Worm (Caenorhabditis elegans) whole organism, L3 larva: ENCODE data around the gene klp-3.
A peak's percentile ranks its signal among the peaks of the same experiment; 100 is the strongest.

Source experiments
- R02D3.7 ChIP-seq: fragments of 150-350 bp; optimal IDR thresholded peaks from 2 replicates; lab custom pipeline; 2014; ENCODE audit warnings: missing biosample characterization, missing genetic modification characterization
- aly-2 ChIP-seq: fragments of 150-350 bp; optimal IDR thresholded peaks from 2 replicates; lab custom pipeline; 2014; ENCODE audit warnings: missing biosample characterization, missing genetic modification characterization
- ama-1 ChIP-seq: fragments of 150-350 bp; optimal IDR thresholded peaks from 2 replicates; lab custom pipeline; 2018
- ceh-16 ChIP-seq: sonication (generic microtip); optimal IDR thresholded peaks from 2 replicates; lab custom pipeline; 2017; ENCODE audit warnings: missing biosample characterization, missing genetic modification characterization
- ceh-28 ChIP-seq: fragments of 150-350 bp; optimal IDR thresholded peaks from 2 replicates; lab custom pipeline; 2014; ENCODE audit warnings: missing biosample characterization, missing genetic modification reagents, missing genetic modification characterization
- ceh-82 ChIP-seq: fragments of 150-350 bp; optimal IDR thresholded peaks from 2 replicates; lab custom pipeline; 2014; ENCODE audit warnings: missing biosample characterization, missing genetic modification characterization
- ceh-9 ChIP-seq: sonication (generic microtip); optimal IDR thresholded peaks from 2 replicates; lab custom pipeline; 2018; ENCODE audit warnings: missing biosample characterization, missing genetic modification characterization
- egl-27 ChIP-seq: sonication (generic microtip); optimal IDR thresholded peaks from 4 replicates; lab custom pipeline; 2017; ENCODE audit warnings: missing biosample characterization, missing genetic modification reagents, missing genetic modification characterization
- egl-5 ChIP-seq: fragments of 150-350 bp; optimal IDR thresholded peaks from 2 replicates; lab custom pipeline; 2017; ENCODE audit warnings: missing biosample characterization, missing genetic modification reagents, missing genetic modification characterization, inconsistent platforms
- elt-1 ChIP-seq: fragments of 150-350 bp; optimal IDR thresholded peaks from 2 replicates; lab custom pipeline; 2014; ENCODE audit warnings: missing biosample characterization, missing genetic modification characterization
- elt-2 ChIP-seq: sonication (generic microtip); optimal IDR thresholded peaks from 2 replicates; lab custom pipeline; 2016; ENCODE audit warnings: missing genetic modification reagents, mild to moderate bottlenecking, missing genetic modification characterization, missing compliant biosample characterization
- elt-3 ChIP-seq, 3 experiments: fragments of 150-350 bp in 1 of 3; sonication (generic microtip) in 2 of 3; optimal IDR thresholded peaks; 2 replicates in 2 of 3; 4 replicates in 1 of 3; lab custom pipeline; 2014 to 2017; ENCODE audit warnings: missing biosample characterization in 3 of 3, missing genetic modification characterization in 3 of 3
- fkh-10 ChIP-seq: sonication (generic microtip); optimal IDR thresholded peaks from 2 replicates; lab custom pipeline; 2017; ENCODE audit warnings: missing biosample characterization, missing genetic modification reagents, missing genetic modification characterization
- fkh-2 ChIP-seq: fragments of 150-350 bp; optimal IDR thresholded peaks from 2 replicates; lab custom pipeline; 2014; ENCODE audit warnings: missing biosample characterization, missing genetic modification reagents, missing genetic modification characterization
- fos-1 ChIP-seq: fragments of 150-350 bp; optimal IDR thresholded peaks from 2 replicates; lab custom pipeline; 2014; ENCODE audit warnings: missing biosample characterization, missing genetic modification characterization
- hmg-11 ChIP-seq: sonication (generic microtip); optimal IDR thresholded peaks from 2 replicates; lab custom pipeline; 2016; ENCODE audit warnings: missing genetic modification characterization, missing compliant biosample characterization
- jun-1 ChIP-seq: fragments of 150-350 bp; optimal IDR thresholded peaks from 2 replicates; lab custom pipeline; 2014; ENCODE audit warnings: missing biosample characterization, missing genetic modification reagents, missing genetic modification characterization
- lin-15B ChIP-seq: fragments of 150-350 bp; optimal IDR thresholded peaks from 2 replicates; lab custom pipeline; 2014; ENCODE audit warnings: missing biosample characterization, missing genetic modification characterization
- lsy-12 ChIP-seq: sonication (generic microtip); optimal IDR thresholded peaks from 2 replicates; lab custom pipeline; 2016; ENCODE audit warnings: mild to moderate bottlenecking, missing genetic modification characterization, missing compliant biosample characterization
- mdl-1 ChIP-seq: fragments of 150-350 bp; optimal IDR thresholded peaks from 2 replicates; lab custom pipeline; 2014; ENCODE audit warnings: missing biosample characterization, missing genetic modification characterization
- mml-1 ChIP-seq: fragments of 150-350 bp; sonication (generic microtip); optimal IDR thresholded peaks from 3 replicates; lab custom pipeline; 2014; ENCODE audit warnings: missing biosample characterization, missing genetic modification characterization
- nfya-1 ChIP-seq: sonication (generic microtip); optimal IDR thresholded peaks from 2 replicates; lab custom pipeline; 2017; ENCODE audit warnings: missing genetic modification characterization, mild to moderate bottlenecking, missing compliant biosample characterization, antibody characterized with exemption, moderate library complexity; ENCODE audit not compliant: insufficient read depth
- nhr-12 ChIP-seq: fragments of 150-350 bp; optimal IDR thresholded peaks from 2 replicates; lab custom pipeline; 2014; ENCODE audit warnings: missing biosample characterization, missing genetic modification characterization
- nhr-23 ChIP-seq: fragments of 150-350 bp; optimal IDR thresholded peaks from 2 replicates; lab custom pipeline; 2014; ENCODE audit warnings: missing biosample characterization, missing genetic modification reagents, missing genetic modification characterization
- nhr-237 ChIP-seq: fragments of 150-350 bp; optimal IDR thresholded peaks from 2 replicates; lab custom pipeline; 2014; ENCODE audit warnings: missing biosample characterization, missing genetic modification characterization
- nhr-25 ChIP-seq: sonication (generic microtip); optimal IDR thresholded peaks from 2 replicates; lab custom pipeline; 2017; ENCODE audit warnings: missing biosample characterization, missing genetic modification characterization
- nhr-28 ChIP-seq: fragments of 150-350 bp; optimal IDR thresholded peaks from 2 replicates; lab custom pipeline; 2014; ENCODE audit warnings: missing biosample characterization, missing genetic modification characterization
- nhr-43 ChIP-seq: sonication (generic microtip); optimal IDR thresholded peaks from 2 replicates; lab custom pipeline; 2016; ENCODE audit warnings: mild to moderate bottlenecking, missing genetic modification characterization, missing compliant biosample characterization; ENCODE audit not compliant: poor library complexity, severe bottlenecking
- nhr-67 ChIP-seq: fragments of 150-350 bp; optimal IDR thresholded peaks from 2 replicates; lab custom pipeline; 2014; ENCODE audit warnings: missing biosample characterization, missing genetic modification characterization
- nhr-76 ChIP-seq: fragments of 150-350 bp; sonication (generic microtip); optimal IDR thresholded peaks from 5 replicates; lab custom pipeline; 2014; ENCODE audit warnings: missing biosample characterization, missing genetic modification characterization
- pha-4 ChIP-seq: fragments of 150-350 bp; optimal IDR thresholded peaks from 2 replicates; lab custom pipeline; 2014; ENCODE audit warnings: missing biosample characterization, missing genetic modification reagents, missing genetic modification characterization
- pqm-1 ChIP-seq: fragments of 150-350 bp; optimal IDR thresholded peaks from 2 replicates; lab custom pipeline; 2017; ENCODE audit warnings: missing biosample characterization, missing genetic modification characterization, inconsistent platforms
- sea-2 ChIP-seq: fragments of 150-350 bp; sonication (generic microtip); optimal IDR thresholded peaks from 4 replicates; lab custom pipeline; 2014; ENCODE audit warnings: missing biosample characterization, missing genetic modification reagents, missing genetic modification characterization
- snpc-4 ChIP-seq: fragments of 150-350 bp; optimal IDR thresholded peaks from 2 replicates; lab custom pipeline; 2014; ENCODE audit warnings: missing biosample characterization, missing genetic modification characterization
- tbx-2 ChIP-seq: sonication (generic microtip); optimal IDR thresholded peaks from 2 replicates; lab custom pipeline; 2016; ENCODE audit warnings: mild to moderate bottlenecking, missing genetic modification characterization, missing compliant biosample characterization
- unc-39 ChIP-seq: sonication (generic microtip); optimal IDR thresholded peaks from 4 replicates; lab custom pipeline; 2017; ENCODE audit warnings: missing biosample characterization, missing genetic modification characterization
- ztf-4 ChIP-seq: fragments of 150-350 bp; optimal IDR thresholded peaks from 2 replicates; lab custom pipeline; 2014; ENCODE audit warnings: missing biosample characterization, missing genetic modification characterization

The klp-3 gene

ce11 chrII:7814915-7815314 lies 27.2 kb upstream of the klp-3 start:
- peak; percentile 39 for TF ChIP-seq pha-4 (tag; lab: Kevin White, UChicago)
- no peak for TF ChIP-seq nhr-28 (tag; lab: Kevin White, UChicago)
- no peak for TF ChIP-seq jun-1 (tag; lab: Kevin White, UChicago)
- peak; percentile 50 for TF ChIP-seq pqm-1
- TF ChIP-seq nhr-67: no peak
- no peak for TF ChIP-seq elt-1 (tag; lab: Kevin White, UChicago)
- TF ChIP-seq nhr-23 (tag; lab: Kevin White, UChicago): no peak
- no peak for TF ChIP-seq ceh-28 (tag; lab: Kevin White, UChicago)
- no peak for TF ChIP-seq ama-1 (lab: Kevin White, UChicago)
- TF ChIP-seq sea-2 (GFP tag; lab: Kevin White, UChicago): no peak
- no peak for TF ChIP-seq R02D3.7 (tag; lab: Kevin White, UChicago)
- TF ChIP-seq nhr-43 (tag; lab: Kevin White, UChicago): no peak
- TF ChIP-seq elt-3 (tag; optimal IDR thresholded peaks at IDR 0.05; lab: Kevin White, UChicago): no peak
- peak; percentile 89 for TF ChIP-seq elt-2 (tag; lab: Kevin White, UChicago)
- TF ChIP-seq nhr-76: no peak
- TF ChIP-seq fos-1 (tag; lab: Kevin White, UChicago): no peak
- TF ChIP-seq fkh-2: no peak
- TF ChIP-seq snpc-4 (tag; lab: Kevin White, UChicago): no peak

DNA sequence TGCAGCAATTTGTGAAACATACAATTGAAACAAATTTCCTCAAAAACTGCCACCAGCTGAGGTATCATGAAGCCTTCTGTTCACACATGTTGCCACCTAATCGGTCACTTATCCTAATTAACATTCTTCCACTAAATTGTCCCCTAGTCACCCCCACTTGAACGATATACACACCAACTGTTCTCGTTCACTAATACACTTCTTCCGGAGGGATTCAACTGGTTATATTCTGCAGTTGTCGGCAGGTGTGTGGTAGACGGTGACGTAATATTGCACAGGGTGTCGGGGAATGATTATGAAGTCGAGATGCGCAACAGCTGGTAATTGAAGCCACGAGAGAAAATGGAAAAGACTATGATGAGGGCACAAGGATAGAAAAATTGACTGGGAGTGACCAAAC lies 26.7 kb upstream of the klp-3 start:
- TF ChIP-seq pqm-1: no peak
- TF ChIP-seq ceh-9 (tag; lab: Kevin White, UChicago): no peak
- TF ChIP-seq nhr-25: no peak
- TF ChIP-seq nhr-28 (tag; lab: Kevin White, UChicago): no peak
- no peak for TF ChIP-seq snpc-4 (tag; lab: Kevin White, UChicago)
- no peak for TF ChIP-seq lsy-12 (tag; lab: Kevin White, UChicago)
- no peak for TF ChIP-seq aly-2 (tag; lab: Kevin White, UChicago)
- no peak for TF ChIP-seq fkh-10 (GFP tag; lab: Kevin White, UChicago)
- no peak for TF ChIP-seq mml-1 (tag; lab: Kevin White, UChicago)
- TF ChIP-seq egl-5 (tag; lab: Kevin White, UChicago): no peak
- TF ChIP-seq nfya-1 (tag; lab: Kevin White, UChicago): no peak
- TF ChIP-seq nhr-237 (tag; lab: Kevin White, UChicago): no peak
- no peak for TF ChIP-seq hmg-11 (tag; lab: Kevin White, UChicago)
- TF ChIP-seq tbx-2 (tag; lab: Kevin White, UChicago): no peak
- no peak for TF ChIP-seq elt-2 (tag; lab: Kevin White, UChicago)
- no peak for TF ChIP-seq fos-1 (tag; lab: Kevin White, UChicago)

DNA sequence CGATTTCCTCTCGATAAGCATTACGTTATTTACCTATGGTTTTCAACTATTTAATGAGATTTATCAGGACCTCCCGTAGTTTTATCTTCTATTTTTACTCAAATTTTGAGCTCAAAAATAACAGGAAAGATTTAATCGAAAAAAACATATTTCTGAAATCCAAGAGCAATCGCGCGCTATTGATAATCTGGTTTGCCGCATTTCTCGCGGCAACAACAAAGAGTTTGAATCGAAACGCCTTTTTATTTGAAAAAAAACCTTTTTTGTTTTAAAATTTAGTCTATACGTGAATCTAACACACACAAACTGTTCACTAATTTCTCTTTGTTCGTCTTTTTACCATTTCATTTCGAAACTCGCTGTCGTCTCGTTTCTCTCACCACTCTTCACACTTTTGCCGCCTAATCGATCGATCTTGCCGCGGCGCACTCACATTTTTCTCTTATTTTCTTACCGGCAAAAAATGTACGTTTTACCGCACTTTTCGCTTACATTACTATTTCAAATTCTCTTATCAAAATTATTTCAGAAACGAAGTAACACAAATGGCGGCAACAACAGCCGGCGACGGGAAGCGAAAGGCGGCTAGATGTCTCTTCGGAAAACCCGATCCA lies 25.9 kb upstream of the klp-3 start, which contains the start of gene cki-2:
TSS of gene cki-2 (plus strand) at position 337 of the 614 bp plus-strand sequence.
- peak; percentile 54 for TF ChIP-seq elt-2 (tag; lab: Kevin White, UChicago)
- TF ChIP-seq lin-15B (tag; lab: Kevin White, UChicago): peak; percentile 25
- TF ChIP-seq nhr-12 (tag; lab: Kevin White, UChicago): no peak
- TF ChIP-seq pha-4 (tag; lab: Kevin White, UChicago): peak; percentile 13
- peak; percentile 39 for TF ChIP-seq nfya-1 (tag; lab: Kevin White, UChicago)

ce11 chrII:7817580-7817979 lies 24.6 kb upstream of the klp-3 start:
- no peak for TF ChIP-seq elt-1 (tag; lab: Kevin White, UChicago)
- TF ChIP-seq mdl-1 (tag; lab: Kevin White, UChicago): no peak
- no peak for TF ChIP-seq unc-39 (tag; lab: Kevin White, UChicago)
- TF ChIP-seq nhr-25: no peak
- TF ChIP-seq fos-1 (tag; lab: Kevin White, UChicago): no peak
- TF ChIP-seq ceh-82 (tag; lab: Kevin White, UChicago): no peak
- TF ChIP-seq snpc-4 (tag; lab: Kevin White, UChicago): no peak
- no peak for TF ChIP-seq lin-15B (tag; lab: Kevin White, UChicago)
- no peak for TF ChIP-seq ztf-4 (tag; lab: Kevin White, UChicago)
- TF ChIP-seq nhr-23 (tag; lab: Kevin White, UChicago): no peak
- no peak for TF ChIP-seq nhr-43 (tag; lab: Kevin White, UChicago)
- TF ChIP-seq egl-27 (tag; lab: Kevin White, UChicago): no peak
- no peak for TF ChIP-seq ceh-16
- no peak for TF ChIP-seq jun-1 (tag; lab: Kevin White, UChicago)
- TF ChIP-seq pqm-1: no peak
- TF ChIP-seq egl-5 (tag; lab: Kevin White, UChicago): no peak
- no peak for TF ChIP-seq elt-3 (tag; optimal IDR thresholded peaks at IDR 0.05; lab: Kevin White, UChicago)
- TF ChIP-seq nhr-28 (tag; lab: Kevin White, UChicago): no peak
- no peak for TF ChIP-seq aly-2 (tag; lab: Kevin White, UChicago)
